Worm (Caenorhabditis elegans): ENCODE data around the gene tsg-101.

ce11 chrIV:3478911-3479385 is 35.4 kb downstream of the tsg-101 start, which contains the start of the genes srz-70 and C09G12.5:
- no peak for TF ChIP-seq ama-1 (optimal IDR thresholded peaks at IDR 0.05)
- no peak for TF ChIP-seq B0310.2 (tag; optimal IDR thresholded peaks at IDR 0.05)
- TF ChIP-seq hmbx-1 (tag; optimal IDR thresholded peaks at IDR 0.05), result no peak
- no peak for TF ChIP-seq hmg-4 (GFP tag; optimal IDR thresholded peaks at IDR 0.05)
- no peak for TF ChIP-seq sea-1 (GFP tag; conservative IDR thresholded peaks at IDR 0.05)
- no peak for TF ChIP-seq F13C5.2 (tag; optimal IDR thresholded peaks at IDR 0.05)
- no peak for TF ChIP-seq tbx-11 (GFP tag; IDR thresholded peaks at IDR 0.05)
- no peak for TF ChIP-seq tra-4 (tag; optimal IDR thresholded peaks at IDR 0.05)

All from whole organism, early embryonic.